Worm (Caenorhabditis elegans): ENCODE results near the gene C23H5.11.

- TF ChIP-seq W03F9.2 (tag; optimal IDR thresholded peaks at IDR 0.05) (no peak), him-1 (tag; optimal IDR thresholded peaks at IDR 0.05) (no peak), dao-5 (tag; optimal IDR thresholded peaks at IDR 0.05) (no peak)
Measured at ce11 chrIV:2113362-2114056, 13.8 kb upstream of the C23H5.11 start, which contains the start of gene C23H5.8.
